Fruit fly (Drosophila melanogaster) whole organism, embryonic: ENCODE results near the gene CG11634.

Experiments
- Abd-B ChIP-seq: fragments of 200-800 bp; sonication (Bioruptor generic); optimal IDR thresholded peaks from 2 replicates; lab custom pipeline; 2018; ENCODE audit warnings: missing biosample characterization, mild to moderate bottlenecking, missing genetic modification characterization, moderate library complexity
- CG10979 ChIP-seq: fragments of 200-800 bp; sonication (Bioruptor generic); optimal IDR thresholded peaks from 2 replicates; lab custom pipeline; 2018; ENCODE audit warnings: missing biosample characterization, mild to moderate bottlenecking, missing genetic modification characterization, moderate library complexity
- CG13775 ChIP-seq: fragments of 200-800 bp; sonication (Bioruptor generic); optimal IDR thresholded peaks from 3 replicates; lab custom pipeline; 2017; ENCODE audit warnings: missing biosample characterization, mild to moderate bottlenecking, missing genetic modification characterization
- CG13894 ChIP-seq: fragments of 200-800 bp; sonication (Bioruptor generic); optimal IDR thresholded peaks from 3 replicates; lab custom pipeline; 2018; ENCODE audit warnings: missing biosample characterization, mild to moderate bottlenecking, missing genetic modification characterization, moderate library complexity
- CG15011 ChIP-seq: fragments of 200-800 bp; sonication (Bioruptor generic); optimal IDR thresholded peaks from 3 replicates; lab custom pipeline; 2018; ENCODE audit warnings: missing biosample characterization, mild to moderate bottlenecking, missing genetic modification characterization
- CG15601 ChIP-seq: fragments of 200-800 bp; sonication (Bioruptor generic); optimal IDR thresholded peaks from 3 replicates; lab custom pipeline; 2019; ENCODE audit warnings: missing biosample characterization, mild to moderate bottlenecking, missing genetic modification characterization, moderate library complexity
- CG17829 ChIP-seq: fragments of 200-800 bp; optimal IDR thresholded peaks from 2 replicates; lab custom pipeline; 2019; ENCODE audit warnings: missing biosample characterization, mild to moderate bottlenecking, missing genetic modification characterization, moderate library complexity
- CG18476 ChIP-seq: fragments of 200-800 bp; sonication (Bioruptor generic); optimal IDR thresholded peaks from 2 replicates; lab custom pipeline; 2016; ENCODE audit warnings: missing biosample characterization, mild to moderate bottlenecking, missing genetic modification characterization
- CG2199 ChIP-seq: fragments of 200-800 bp; sonication (Bioruptor generic); IDR thresholded peaks from 3 replicates; pipeline ENCODE4 v1.3.6; 2022; ENCODE audit warnings: missing biosample characterization, missing genetic modification characterization
- CG31365 ChIP-seq: fragments of 200-800 bp; sonication (Bioruptor generic); optimal IDR thresholded peaks from 2 replicates; lab custom pipeline; 2018; ENCODE audit warnings: missing biosample characterization, mild to moderate bottlenecking, missing genetic modification characterization
- CG4730 ChIP-seq: fragments of 200-800 bp; sonication (Bioruptor generic); IDR thresholded peaks from 2 replicates; pipeline ENCODE4 v1.3.6; 2022; ENCODE audit warnings: missing biosample characterization, missing genetic modification characterization
- CG6689 ChIP-seq: fragments of 200-800 bp; sonication (Bioruptor generic); IDR thresholded peaks from 2 replicates; pipeline ENCODE4 v1.3.6; 2022; ENCODE audit warnings: missing biosample characterization, missing genetic modification characterization
- CG7745 ChIP-seq: fragments of 200-800 bp; sonication (Bioruptor generic); optimal IDR thresholded peaks from 2 replicates; lab custom pipeline; 2018; ENCODE audit warnings: missing biosample characterization, mild to moderate bottlenecking, missing genetic modification characterization, moderate library complexity
- CG8944 ChIP-seq: fragments of 200-800 bp; sonication (Bioruptor generic); optimal IDR thresholded peaks from 3 replicates; lab custom pipeline; 2016; ENCODE audit warnings: missing biosample characterization, missing genetic modification characterization
- CG9727 ChIP-seq: fragments of 200-800 bp; sonication (Bioruptor generic); optimal IDR thresholded peaks from 3 replicates; lab custom pipeline; 2017; ENCODE audit warnings: missing biosample characterization, mild to moderate bottlenecking, missing genetic modification characterization
- Chrac-16 ChIP-seq: fragments of 200-800 bp; sonication (Bioruptor generic); optimal IDR thresholded peaks from 3 replicates; lab custom pipeline; 2016; ENCODE audit warnings: missing biosample characterization, missing genetic modification characterization
- D19B ChIP-seq: fragments of 200-800 bp; sonication (Bioruptor generic); optimal IDR thresholded peaks from 2 replicates; lab custom pipeline; 2017; ENCODE audit warnings: missing biosample characterization, mild to moderate bottlenecking, missing genetic modification characterization
- HLHmδ ChIP-seq: fragments of 200-800 bp; sonication (Bioruptor generic); optimal IDR thresholded peaks from 2 replicates; lab custom pipeline; 2018; ENCODE audit warnings: missing biosample characterization, mild to moderate bottlenecking, missing genetic modification characterization, moderate library complexity
- Hsf ChIP-seq: fragments of 200-800 bp; sonication (Bioruptor generic); optimal IDR thresholded peaks from 3 replicates; lab custom pipeline; 2016; ENCODE audit warnings: missing biosample characterization, missing genetic modification characterization
- Med ChIP-seq: fragments of 200-800 bp; sonication (Bioruptor generic); peaks from one replicate; lab custom pipeline; 2016; ENCODE audit warnings: missing biosample characterization, missing genetic modification characterization, mild to moderate bottlenecking, inconsistent platforms, moderate library complexity
- Mes4 ChIP-seq: fragments of 200-800 bp; sonication (Bioruptor generic); optimal IDR thresholded peaks from 2 replicates; lab custom pipeline; 2016; ENCODE audit warnings: missing biosample characterization, missing genetic modification characterization
- NC2β ChIP-seq: fragments of 200-800 bp; sonication (Bioruptor generic); optimal IDR thresholded peaks from 2 replicates; lab custom pipeline; 2016; ENCODE audit warnings: missing biosample characterization, missing genetic modification characterization
- NFAT ChIP-seq: fragments of 200-800 bp; sonication (Bioruptor generic); IDR thresholded peaks from 2 replicates; pipeline ENCODE4 v1.3.6; 2022; ENCODE audit warnings: missing biosample characterization, missing genetic modification characterization
- Opbp ChIP-seq: fragments of 200-800 bp; sonication (Bioruptor generic); IDR thresholded peaks from 3 replicates; pipeline ENCODE4 v1.3.6; 2022; ENCODE audit warnings: missing biosample characterization, missing genetic modification characterization; ENCODE audit not compliant: partially characterized antibody
- Optix ChIP-seq: fragments of 200-800 bp; sonication (Bioruptor generic); IDR thresholded peaks from 3 replicates; pipeline ENCODE4 v1.3.6; 2022; ENCODE audit warnings: missing biosample characterization, missing genetic modification characterization
- Spps ChIP-seq: fragments of 200-800 bp; sonication (Bioruptor generic); optimal IDR thresholded peaks from 2 replicates; lab custom pipeline; 2018; ENCODE audit warnings: missing biosample characterization, mild to moderate bottlenecking, missing genetic modification characterization
- bcd ChIP-seq: fragments of 200-800 bp; sonication (Bioruptor generic); optimal IDR thresholded peaks from 2 replicates; lab custom pipeline; 2017; ENCODE audit warnings: missing biosample characterization, mild to moderate bottlenecking, missing genetic modification characterization
- chm ChIP-seq: fragments of 200-800 bp; sonication (Bioruptor generic); IDR thresholded peaks from 2 replicates; pipeline ENCODE4 v1.3.6; 2022; ENCODE audit warnings: missing biosample characterization, missing genetic modification characterization
- chn ChIP-seq: fragments of 200-800 bp; sonication (Bioruptor generic); optimal IDR thresholded peaks from 2 replicates; lab custom pipeline; 2016; ENCODE audit warnings: missing biosample characterization, missing genetic modification characterization
- croc ChIP-seq: fragments of 200-800 bp; sonication (Bioruptor generic); conservative IDR thresholded peaks from 3 replicates; pipeline ENCODE4 v1.3.6; 2022; ENCODE audit warnings: missing biosample characterization, missing genetic modification characterization
- crol ChIP-seq: fragments of 200-800 bp; sonication (Bioruptor generic); IDR thresholded peaks from 2 replicates; pipeline ENCODE4 v1.3.6; 2022; ENCODE audit warnings: missing biosample characterization, missing genetic modification characterization
- da ChIP-seq: fragments of 200-800 bp; sonication (Bioruptor generic); optimal IDR thresholded peaks from 2 replicates; lab custom pipeline; 2016; ENCODE audit warnings: missing biosample characterization, missing genetic modification characterization
- dimm ChIP-seq: fragments of 200-800 bp; sonication (Bioruptor generic); IDR thresholded peaks from 2 replicates; pipeline ENCODE4 v1.3.6; 2022; ENCODE audit warnings: missing biosample characterization, missing genetic modification characterization
- dmrt11E ChIP-seq: fragments of 200-800 bp; sonication (Bioruptor generic); optimal IDR thresholded peaks from 3 replicates; lab custom pipeline; 2018; ENCODE audit warnings: missing biosample characterization, mild to moderate bottlenecking, missing genetic modification characterization, moderate library complexity
- ewg ChIP-seq: fragments of 200-800 bp; sonication (Bioruptor generic); optimal IDR thresholded peaks from 3 replicates; lab custom pipeline; 2017; ENCODE audit warnings: mild to moderate bottlenecking, missing biosample characterization, missing genetic modification reagents, missing genetic modification characterization
- gsb ChIP-seq: fragments of 200-800 bp; sonication (Bioruptor generic); IDR thresholded peaks from 2 replicates; pipeline ENCODE4 v1.3.6; 2022; ENCODE audit warnings: missing biosample characterization, missing genetic modification characterization
- gt ChIP-seq: fragments of 200-800 bp; sonication (Bioruptor generic); IDR thresholded peaks from 2 replicates; pipeline ENCODE4 v1.3.6; 2022; ENCODE audit warnings: missing biosample characterization, missing genetic modification characterization
- ken ChIP-seq: fragments of 200-800 bp; sonication (Bioruptor generic); IDR thresholded peaks from 3 replicates; pipeline ENCODE4 v1.3.6; 2022; ENCODE audit warnings: missing biosample characterization, missing genetic modification characterization
- knrl ChIP-seq: fragments of 200-800 bp; sonication (Bioruptor generic); IDR thresholded peaks from 3 replicates; pipeline ENCODE4 v1.3.6; 2022; ENCODE audit warnings: missing biosample characterization, missing genetic modification characterization; ENCODE audit not compliant: partially characterized antibody
- mirr ChIP-seq: fragments of 200-800 bp; sonication (Bioruptor generic); optimal IDR thresholded peaks from 3 replicates; lab custom pipeline; 2018; ENCODE audit warnings: missing biosample characterization, mild to moderate bottlenecking, missing genetic modification characterization
- pzg ChIP-seq: fragments of 200-800 bp; sonication (Bioruptor generic); optimal IDR thresholded peaks from 3 replicates; lab custom pipeline; 2018; ENCODE audit warnings: missing biosample characterization, mild to moderate bottlenecking, missing genetic modification characterization, moderate library complexity
- salm ChIP-seq: fragments of 200-800 bp; sonication (Bioruptor generic); optimal IDR thresholded peaks from 2 replicates; lab custom pipeline; 2018; ENCODE audit warnings: missing biosample characterization, mild to moderate bottlenecking, missing genetic modification characterization
- sd ChIP-seq: fragments of 200-800 bp; sonication (Bioruptor generic); optimal IDR thresholded peaks from 3 replicates; lab custom pipeline; 2018; ENCODE audit warnings: missing biosample characterization, mild to moderate bottlenecking, missing genetic modification characterization, moderate library complexity
- sim ChIP-seq: fragments of 200-800 bp; sonication (Bioruptor generic); IDR thresholded peaks from 2 replicates; pipeline ENCODE4 v1.3.6; 2022; ENCODE audit warnings: missing biosample characterization, missing genetic modification characterization
- so ChIP-seq: fragments of 200-800 bp; sonication (Bioruptor generic); IDR thresholded peaks from 3 replicates; pipeline ENCODE4 v1.3.6; 2022; ENCODE audit warnings: missing biosample characterization, missing genetic modification characterization

The CG11634 gene

dm6 chr2L:21890205-21890604, 25.9 kb upstream of the CG11634 start (continued):
- no peak for TF ChIP-seq ewg (GFP tag; lab: Kevin White, UChicago)
- no peak for TF ChIP-seq CG13894 (tag; lab: Kevin White, UChicago)
- no peak for TF ChIP-seq CG15011 (GFP tag; lab: Kevin White, UChicago)

- 0 out of 3 replicates have a peak, but pooled peaks have one; percentile 38 for TF ChIP-seq CG2199
- TF ChIP-seq so (GFP tag; lab: Robert Waterston, UW) = 0 out of 3 replicates have a peak, but pooled peaks have one; percentile 29
- TF ChIP-seq Abd-B (GFP tag; lab: Kevin White, UChicago) = peak; percentile 51
- peak; percentile 1 for TF ChIP-seq sd
- no peak for TF ChIP-seq mirr (GFP tag; lab: Kevin White, UChicago)
- TF ChIP-seq crol (GFP tag; lab: Robert Waterston, UW) = peak; percentile 57; the same call in 1 of the 2 replicates
- TF ChIP-seq Med = peak; percentile 30
- no peak for TF ChIP-seq gt (GFP tag; lab: Robert Waterston, UW)
Observed at dm6 chr2L:21896046-21896445, 20.1 kb upstream of the CG11634 start.

- TF ChIP-seq CG13775 (GFP tag; lab: Kevin White, UChicago) (no peak), gsb (GFP tag; lab: Robert Waterston, UW) (no peak), Mes4 (no peak), CG9727 (no peak), CG7745 (tag; lab: Kevin White, UChicago) (no peak), NFAT (no peak), Chrac-16 (no peak)
- TF ChIP-seq, all 482 proteins: peak for 0
Observed at dm6 chr2L:21898189-21898588, 17.9 kb upstream of the CG11634 start, which contains the start of gene CG11629. TSS of gene CG11629 (minus strand) at chr2L:21898289.

- no peak for TF ChIP-seq D19B (GFP tag; lab: Kevin White, UChicago)
- no peak for TF ChIP-seq Spps (tag; lab: Kevin White, UChicago)
- TF ChIP-seq CG6689 (GFP tag; lab: Robert Waterston, UW) = no peak
- TF ChIP-seq CG18476 (GFP tag; lab: Kevin White, UChicago) = no peak
- TF ChIP-seq chn (GFP tag; lab: Kevin White, UChicago) = no peak
- peak; percentile 38; the same call in 2 of the 3 replicates for TF ChIP-seq Opbp (GFP tag; lab: Robert Waterston, UW)
- no peak for TF ChIP-seq dimm (GFP tag; lab: Robert Waterston, UW)
- TF ChIP-seq CG17829 (tag; lab: Kevin White, UChicago) = no peak
- no peak for TF ChIP-seq Hsf (GFP tag; lab: Kevin White, UChicago)
- TF ChIP-seq crol (GFP tag; lab: Robert Waterston, UW) = peak; percentile 86
- no peak for TF ChIP-seq HLHmδ (GFP tag; lab: Kevin White, UChicago)
- no peak for TF ChIP-seq knrl (GFP tag; lab: Robert Waterston, UW)
- TF ChIP-seq NC2β (GFP tag; lab: Kevin White, UChicago) = no peak
- no peak for TF ChIP-seq dmrt11E (tag; lab: Kevin White, UChicago)
- TF ChIP-seq CG10979 = no peak
- no peak for TF ChIP-seq sim
- TF ChIP-seq croc = no peak
- no peak for TF ChIP-seq salm
- no peak for TF ChIP-seq pzg (GFP tag; lab: Kevin White, UChicago)
- TF ChIP-seq da (GFP tag; lab: Kevin White, UChicago) = no peak
- no peak for TF ChIP-seq bcd (GFP tag; lab: Kevin White, UChicago)
- peak; percentile 7; the same call in 1 of the 2 replicates for TF ChIP-seq chm
- no peak for TF ChIP-seq CG15601 (tag; lab: Kevin White, UChicago)
- no peak for TF ChIP-seq CG31365 (tag; lab: Kevin White, UChicago)
- no peak for TF ChIP-seq CG4730 (GFP tag; lab: Robert Waterston, UW)
- no peak for TF ChIP-seq ken (GFP tag; lab: Robert Waterston, UW)
- no peak for TF ChIP-seq CG8944
- no peak for TF ChIP-seq Optix (GFP tag; lab: Robert Waterston, UW)
Observed at dm6 chr2L:21899001-21899715, 16.9 kb upstream of the CG11634 start.
